Fruit fly (Drosophila melanogaster): ENCODE data around the gene CG32107.

The CG32107 gene

DNA sequence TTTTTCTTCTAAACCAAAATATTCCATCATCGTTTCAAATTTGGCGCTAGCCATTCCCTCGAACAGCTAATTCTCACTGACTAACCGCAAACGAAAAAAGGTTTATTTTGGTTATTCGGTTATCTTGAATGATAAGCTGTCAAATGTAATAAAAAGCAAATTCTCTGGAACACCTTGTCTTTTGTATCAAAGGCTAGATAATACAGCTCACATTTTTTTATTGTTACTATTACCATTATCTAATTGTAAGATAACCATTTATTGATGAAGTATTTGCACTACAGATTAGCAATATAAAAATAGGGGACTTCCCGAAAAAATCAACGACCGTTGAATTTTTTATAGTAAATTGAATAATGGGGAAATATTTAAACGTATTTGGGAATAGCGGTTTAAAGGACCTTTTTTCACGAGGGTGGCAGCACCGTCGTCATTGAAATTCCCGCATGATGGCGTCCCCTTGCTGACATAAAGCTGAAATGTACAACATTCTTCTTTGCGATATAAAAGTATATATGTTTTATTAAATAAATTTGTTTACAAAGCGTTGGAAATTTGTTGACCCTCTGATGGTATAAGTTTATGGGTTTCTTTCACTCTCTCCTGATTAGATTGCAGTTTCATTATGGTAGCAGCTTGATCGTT, at the start of gene CG32107:
CG32107 (minus strand) TSS at position 51 of the 645 bp plus-strand sequence.
- TF ChIP-seq CTCF (optimal IDR thresholded peaks at IDR 0.05) (peak; percentile 78 to 94), CG8478 (optimal IDR thresholded peaks at IDR 0.05) (no peak)

DNA sequence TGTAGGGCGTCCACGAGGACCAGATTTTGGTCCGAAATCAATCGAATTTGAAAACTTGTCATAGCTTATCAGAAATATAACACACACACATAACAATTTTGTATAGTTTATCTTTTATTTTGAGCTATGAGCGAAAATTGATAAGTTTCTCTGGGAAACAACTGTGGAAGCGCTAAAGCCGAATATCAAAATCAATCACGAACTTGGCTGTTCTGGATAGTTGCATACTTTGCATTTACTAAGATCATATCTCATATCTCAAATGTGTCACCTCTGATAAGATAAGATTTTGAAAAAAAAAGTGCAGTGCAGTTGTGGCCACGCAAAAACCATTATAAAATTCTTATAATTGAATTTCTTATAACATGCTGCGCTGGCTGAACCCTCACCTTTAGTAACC, 42.5 kb upstream of the CG32107 start, which contains the start of gene CG32117:
CG32117 (minus strand) TSS at position 101 of the 400 bp plus-strand sequence.
- TF ChIP-seq CG8478 (optimal IDR thresholded peaks at IDR 0.05) (no peak), CTCF (optimal IDR thresholded peaks at IDR 0.05) (no peak)

DNA sequence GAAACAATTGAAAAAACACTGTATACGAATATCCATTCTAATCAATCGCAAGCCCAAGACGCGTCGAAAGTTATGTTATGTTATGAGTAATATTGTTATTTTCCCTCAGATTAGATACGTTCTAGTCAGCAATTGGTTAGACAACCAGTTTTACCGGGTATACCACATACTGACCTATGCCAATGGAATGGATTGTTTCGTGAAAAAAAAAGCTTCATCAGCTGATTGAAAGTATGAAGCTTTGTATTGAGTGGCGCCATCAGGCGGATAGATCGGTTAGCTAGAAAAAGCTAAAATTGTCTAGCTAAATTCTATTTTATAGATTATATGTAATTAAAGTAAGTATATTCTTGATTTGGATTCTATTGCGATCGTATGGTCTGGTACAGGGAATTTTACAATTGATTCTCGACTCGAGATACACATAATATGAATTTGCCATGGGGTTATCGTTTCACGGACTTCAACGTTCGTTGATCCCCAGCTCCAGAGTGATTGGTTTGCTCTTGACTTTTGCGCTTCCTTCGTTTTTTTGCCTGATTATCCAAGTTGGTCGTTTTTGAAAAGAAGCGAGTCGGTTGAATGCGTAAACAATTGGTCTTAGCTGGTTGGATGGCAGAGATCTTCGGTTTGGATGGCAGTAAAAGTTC, 41.6 kb upstream of the CG32107 start, which contains the start of gene CG12520:
CG12520 (minus strand) TSS at position 159 of the 650 bp plus-strand sequence.
- TF ChIP-seq CTCF (optimal IDR thresholded peaks at IDR 0.05): peak in 1 of 2 experiments; percentile 50
- TF ChIP-seq CG8478 (optimal IDR thresholded peaks at IDR 0.05): no peak

DNA sequence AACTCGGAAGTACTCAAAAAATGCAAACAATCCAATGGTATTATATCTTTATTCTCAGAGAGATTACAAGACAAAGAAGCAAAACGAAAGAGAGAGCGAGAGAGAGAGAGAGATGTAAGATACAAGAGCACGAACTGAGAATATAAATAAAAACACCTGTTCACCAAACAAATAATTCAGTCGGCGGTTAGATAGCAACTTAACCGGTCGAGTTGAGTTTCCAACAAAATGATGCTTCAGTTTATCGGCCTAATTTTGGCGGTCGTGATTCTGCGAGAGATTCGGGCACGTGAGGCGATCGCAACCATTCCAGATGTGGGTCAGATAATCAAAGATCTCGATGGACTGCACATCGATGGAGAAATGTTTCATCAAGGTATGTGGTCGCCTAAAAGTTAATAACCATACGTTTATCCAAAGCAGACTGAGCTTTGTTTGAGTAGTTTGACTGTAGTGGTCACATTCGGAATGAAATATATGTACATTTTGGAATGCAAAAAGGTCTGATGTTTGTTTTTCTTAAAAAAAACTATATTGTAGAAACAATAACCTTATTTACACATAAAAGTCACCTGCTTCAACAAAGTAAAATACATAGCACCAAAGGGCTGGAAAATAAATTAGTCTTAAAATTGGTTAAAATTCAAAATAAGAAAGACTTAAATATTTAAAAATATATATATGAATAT, 31.5 kb upstream of the CG32107 start, which contains the start of gene CG14118:
CG14118 (plus strand) TSS at position 174 of the 689 bp plus-strand sequence.
- TF ChIP-seq CTCF (optimal IDR thresholded peaks at IDR 0.05): no peak

DNA sequence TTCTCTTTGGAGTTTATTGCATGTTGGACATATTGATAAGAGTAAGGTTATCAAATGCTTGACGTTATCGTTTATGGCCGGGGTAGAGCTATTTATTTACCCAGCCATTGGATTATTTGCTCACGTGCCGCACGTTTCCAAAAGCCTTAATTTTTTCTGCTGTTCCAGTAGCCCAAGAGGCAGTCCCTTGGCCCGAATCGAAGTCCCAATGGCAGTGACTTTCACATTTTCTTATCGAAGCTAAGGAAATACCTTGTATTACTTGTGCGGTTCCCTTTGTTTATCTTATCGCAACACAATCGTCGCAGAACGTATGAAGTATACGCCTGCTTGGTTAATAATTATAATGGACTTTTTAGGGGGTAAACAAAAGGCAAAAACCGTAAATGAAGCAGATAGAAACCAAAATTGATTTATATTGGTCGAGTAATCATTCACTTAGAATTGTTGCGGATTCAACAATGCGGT, 28.3 kb upstream of the CG32107 start, which contains the start of gene CG43894:
CG43894 (plus strand) TSS at position 418 of the 468 bp plus-strand sequence.
- no peak for TF ChIP-seq CG8478 (optimal IDR thresholded peaks at IDR 0.05)
- no peak for TF ChIP-seq CTCF (optimal IDR thresholded peaks at IDR 0.05)

DNA sequence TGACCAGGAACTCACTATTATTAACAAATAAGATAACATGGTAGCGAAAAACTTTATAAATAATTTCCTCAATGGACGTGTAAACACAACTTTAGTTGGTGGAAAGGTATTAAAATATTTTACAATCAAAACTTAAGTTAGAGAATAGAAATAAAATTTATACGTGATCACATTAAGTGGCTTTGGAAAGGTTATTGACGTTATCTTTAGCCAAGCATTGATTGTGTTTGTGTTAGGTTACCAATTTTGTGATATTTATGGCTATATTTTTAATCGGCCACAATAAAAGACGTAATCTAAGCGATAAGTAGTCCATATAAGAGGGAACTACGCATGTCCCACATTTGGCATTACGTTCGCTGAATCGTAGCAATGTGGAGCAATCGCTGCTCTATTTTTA, 23.6 kb upstream of the CG32107 start, which contains the start of gene CG14120:
CG14120 (plus strand) TSS at position 360 of the 400 bp plus-strand sequence.
- TF ChIP-seq CTCF (optimal IDR thresholded peaks at IDR 0.05) (no peak), CG8478 (optimal IDR thresholded peaks at IDR 0.05) (no peak)

DNA sequence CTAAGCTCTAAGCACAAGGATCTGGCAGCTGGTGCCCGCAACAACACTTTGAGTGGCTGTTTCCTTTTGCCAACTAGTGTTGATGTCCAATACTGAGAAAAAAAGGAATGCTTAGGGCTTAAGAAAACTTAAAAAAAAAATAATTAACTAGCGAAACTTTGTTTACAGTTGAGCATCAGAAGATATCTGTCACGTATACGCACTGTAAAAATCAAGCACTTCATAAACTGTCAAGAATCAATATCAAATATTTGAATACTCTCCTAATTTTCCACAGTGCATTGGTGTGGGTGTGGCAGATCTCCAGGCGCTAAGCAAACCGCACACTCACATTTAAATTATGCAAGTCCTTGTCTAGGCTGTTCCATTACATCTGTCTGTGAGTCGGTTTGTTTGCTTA, 13.1 kb upstream of the CG32107 start:
- no peak for TF ChIP-seq CG8478 (optimal IDR thresholded peaks at IDR 0.05)
- no peak for TF ChIP-seq CTCF (optimal IDR thresholded peaks at IDR 0.05)

DNA sequence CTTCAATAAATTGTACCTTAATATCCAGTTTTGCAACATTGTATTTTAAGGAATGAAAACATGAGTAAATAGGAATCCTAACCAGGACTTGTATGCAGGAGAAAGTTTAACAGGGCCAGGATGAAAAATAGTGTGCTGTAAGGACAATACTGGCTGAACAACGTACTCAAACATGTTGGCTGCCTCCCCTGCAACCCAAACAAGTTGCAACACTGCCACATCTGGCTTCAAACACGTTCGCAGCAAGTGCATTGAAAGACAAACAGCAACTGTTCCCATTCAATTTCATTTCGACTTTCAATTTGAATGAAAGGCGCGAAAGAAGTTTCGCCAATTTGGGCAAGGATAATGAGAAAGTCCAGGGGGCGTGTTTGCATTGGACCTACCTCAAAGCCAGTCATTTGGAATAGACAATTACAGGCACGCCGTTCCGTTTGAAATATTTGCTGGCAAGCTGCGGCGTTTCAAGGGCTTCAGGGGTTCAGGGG, 6.9 kb upstream of the CG32107 start:
- no peak for TF ChIP-seq CTCF (optimal IDR thresholded peaks at IDR 0.05)
- no peak for TF ChIP-seq CG8478 (optimal IDR thresholded peaks at IDR 0.05)

DNA sequence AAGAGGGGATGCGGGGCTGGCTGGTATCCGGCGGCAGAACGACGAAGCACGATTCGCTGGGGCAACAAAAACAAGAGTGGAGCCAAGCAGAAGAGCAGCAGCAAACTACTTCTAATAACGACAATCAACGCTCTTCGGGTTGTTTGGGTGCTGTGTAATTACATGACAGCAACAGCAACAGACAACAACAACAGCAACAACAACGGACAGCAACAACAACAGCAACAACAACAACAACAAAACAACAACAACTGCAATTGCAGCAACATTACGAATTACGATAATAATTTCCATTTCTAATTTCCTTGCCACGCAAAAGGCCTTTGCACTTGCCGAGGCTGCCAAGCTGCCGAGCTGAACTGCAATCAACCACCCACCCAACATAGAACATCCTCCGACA, 3.4 kb upstream of the CG32107 start:
- no peak for TF ChIP-seq CTCF (optimal IDR thresholded peaks at IDR 0.05)
- TF ChIP-seq CG8478 (optimal IDR thresholded peaks at IDR 0.05): no peak

DNA sequence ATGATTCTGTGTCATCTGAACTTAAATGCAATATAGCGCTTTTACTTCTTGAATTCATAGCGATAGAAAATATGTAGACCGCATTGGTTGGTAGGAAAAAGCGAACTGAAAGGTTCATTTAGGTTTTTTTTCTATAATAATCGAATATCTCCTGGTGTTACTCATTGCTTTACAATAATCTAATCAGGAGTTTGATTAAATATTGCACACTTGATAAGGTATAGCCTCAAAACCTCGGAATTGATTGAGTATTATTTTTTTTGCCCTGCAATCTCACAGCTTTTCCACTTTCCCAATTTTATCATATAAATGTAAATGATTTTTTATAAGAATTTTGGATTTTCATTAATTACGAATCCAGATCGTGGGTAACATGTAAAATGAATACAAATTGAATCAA, 1.7 kb upstream of the CG32107 start, which contains the start of gene CG10943:
CG10943 (minus strand) TSS at position 101 of the 400 bp plus-strand sequence.
- TF ChIP-seq CTCF (optimal IDR thresholded peaks at IDR 0.05) (no peak), CG8478 (optimal IDR thresholded peaks at IDR 0.05) (no peak)

DNA sequence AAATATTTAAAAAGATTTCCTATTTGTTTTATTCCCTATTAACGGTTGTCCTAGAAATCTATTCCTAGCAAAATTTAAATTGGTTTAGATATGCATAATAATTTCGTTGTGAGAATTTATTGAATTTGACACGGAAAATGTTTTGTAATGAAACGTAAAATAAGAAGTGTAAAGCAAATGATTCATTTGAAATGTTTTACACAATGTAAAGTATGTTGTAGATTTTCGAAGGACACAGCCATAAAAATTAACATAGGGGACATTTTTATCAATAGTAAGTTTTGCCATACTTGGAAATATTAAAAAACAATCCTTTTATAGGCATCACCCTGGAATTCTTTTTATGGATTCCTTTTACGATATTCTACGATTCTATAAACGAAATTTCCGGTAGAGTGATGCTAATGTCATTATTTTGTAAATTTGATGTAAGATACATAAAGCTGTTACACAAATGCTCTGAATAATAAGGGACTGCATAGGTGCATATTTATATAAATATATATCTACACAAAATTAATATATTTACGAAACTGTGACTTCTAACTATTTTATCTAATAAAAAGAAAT, 3.5 kb downstream of the CG32107 start:
- TF ChIP-seq CTCF (optimal IDR thresholded peaks at IDR 0.05) (peak; percentile 36 to 78), CG8478 (optimal IDR thresholded peaks at IDR 0.05) (no peak)

DNA sequence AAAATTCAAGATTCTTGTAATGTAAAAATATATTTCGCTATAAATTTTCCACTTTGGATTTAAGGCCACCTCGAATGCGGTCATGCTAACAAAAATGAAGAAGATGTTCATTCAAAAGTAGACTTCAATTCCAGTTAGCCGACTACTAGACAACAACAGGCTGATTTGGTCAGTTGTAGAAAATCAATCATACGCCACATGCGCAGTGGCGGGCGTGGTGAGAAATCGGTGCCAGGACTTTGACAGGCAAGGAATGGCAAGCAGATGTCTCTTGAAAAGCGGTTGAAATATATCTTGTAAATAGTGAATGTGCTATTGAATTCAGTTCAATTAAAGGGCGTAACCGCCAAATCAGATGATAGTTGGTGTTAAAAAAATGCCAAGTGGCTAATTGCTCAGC, 7.7 kb downstream of the CG32107 start, which contains the start of gene Ent3:
Ent3 (plus strand) TSS at position 224 of the 400 bp plus-strand sequence.
- TF ChIP-seq CTCF (optimal IDR thresholded peaks at IDR 0.05): no peak
- TF ChIP-seq CG8478 (optimal IDR thresholded peaks at IDR 0.05): no peak

DNA sequence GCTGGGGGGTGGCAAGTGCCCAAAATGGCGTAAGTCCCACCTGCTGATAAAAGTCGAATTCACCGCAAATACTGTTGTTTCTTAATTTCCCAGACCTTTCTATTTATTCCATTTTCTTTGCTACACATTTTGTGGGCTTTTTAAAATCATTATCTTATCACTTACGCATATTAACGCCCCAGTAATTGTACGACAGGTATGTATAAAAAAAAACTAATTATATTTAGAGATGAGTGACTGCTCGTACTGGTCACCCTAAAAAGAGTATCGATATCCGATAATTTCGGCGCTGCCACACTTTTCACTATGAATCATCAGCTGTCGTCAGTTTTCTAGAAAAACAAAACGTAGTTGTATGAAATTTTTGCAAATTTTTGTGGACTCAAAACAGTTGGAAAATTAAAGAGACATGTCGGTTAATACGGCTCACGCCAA, 11.2 kb downstream of the CG32107 start, which contains the start of the genes CG10948 and Wbp2:
CG10948 (minus strand) TSS at position 251 of the 435 bp plus-strand sequence.
Wbp2 (plus strand) TSS at position 299 of the 435 bp plus-strand sequence.
- TF ChIP-seq CTCF (optimal IDR thresholded peaks at IDR 0.05) (no peak), CG8478 (optimal IDR thresholded peaks at IDR 0.05) (no peak)

DNA sequence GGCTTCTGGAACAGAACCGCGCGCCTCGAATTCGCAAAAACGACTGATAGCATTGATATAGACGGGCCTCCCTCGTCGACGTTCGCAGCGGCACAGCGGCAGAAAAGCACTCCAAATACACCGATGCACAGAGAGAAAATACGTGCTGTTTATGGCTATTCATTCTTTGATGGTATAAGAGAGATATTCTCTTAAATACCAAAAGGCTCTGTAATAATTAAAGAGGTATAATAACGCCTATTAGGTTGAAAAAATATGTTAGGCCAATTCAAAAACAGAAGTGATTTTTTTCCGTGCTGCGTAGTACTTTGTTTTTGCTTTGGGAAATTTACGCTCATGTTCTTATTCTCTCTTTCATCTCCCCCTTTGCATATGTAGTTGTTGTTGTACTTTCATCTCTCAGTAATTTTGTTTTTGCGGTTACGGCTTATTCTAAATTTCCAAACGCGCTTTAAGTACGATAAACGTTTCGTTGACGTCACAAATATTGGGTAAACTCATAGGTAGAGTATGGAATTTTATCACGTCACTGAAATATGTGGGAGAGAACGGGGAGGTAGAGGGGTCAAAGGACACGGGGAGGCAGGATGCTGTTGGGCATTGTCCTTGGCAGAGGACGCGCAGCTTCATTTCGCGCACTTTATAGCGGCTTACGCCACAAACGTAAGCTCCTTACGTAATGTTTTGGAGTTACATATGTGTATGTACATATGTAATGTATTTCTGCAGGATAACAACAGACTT, 17.9 kb downstream of the CG32107 start, which contains the start of gene nebu:
nebu (minus strand) TSS at position 51 of the 744 bp plus-strand sequence.
- TF ChIP-seq CTCF (optimal IDR thresholded peaks at IDR 0.05) (no peak), CG8478 (optimal IDR thresholded peaks at IDR 0.05) (no peak)

Data from S2 (cell line).